Fruit fly (Drosophila melanogaster): Measurements from ENCODE around the gene CG13066.

CG13066 gene

dm6 chr3L:16309972-16310371 is 37.3 kb downstream of the CG13066 start (continued):
- TF ChIP-seq Vsx1 (GFP tag; optimal IDR thresholded peaks at IDR 0.05) (no peak), Ets65A (GFP tag) (no peak), CG10654 (GFP tag; optimal IDR thresholded peaks at IDR 0.05) (no peak), ranshi (GFP tag; IDR thresholded peaks at IDR 0.05) (0 out of 2 replicates have a peak, but pooled peaks have one; percentile 29), sr (GFP tag; IDR thresholded peaks at IDR 0.05) (no peak), CG18599 (GFP tag; optimal IDR thresholded peaks at IDR 0.05) (peak; percentile 42), CG43689 (GFP tag; IDR thresholded peaks at IDR 0.05) (no peak), CG17912 (GFP tag; optimal IDR thresholded peaks at IDR 0.05) (no peak), H2.0 (GFP tag; IDR thresholded peaks at IDR 0.05) (peak; percentile 49; the same call in 1 of the 2 replicates), CG9817 (tag; optimal IDR thresholded peaks at IDR 0.05) (peak; percentile 63), Dek (tag; optimal IDR thresholded peaks at IDR 0.05) (no peak), CrebB (tag; optimal IDR thresholded peaks at IDR 0.05) (no peak), ap (GFP tag; IDR thresholded peaks at IDR 0.05) (no peak), fd3F (GFP tag; optimal IDR thresholded peaks at IDR 0.05) (no peak), CG8388 (GFP tag; optimal IDR thresholded peaks at IDR 0.05) (no peak), wdn (GFP tag; IDR thresholded peaks at IDR 0.05) (peak; percentile 53; the same call in 1 of the 2 replicates), CG18011 (GFP tag; optimal IDR thresholded peaks at IDR 0.05) (no peak), CG3847 (GFP tag; IDR thresholded peaks at IDR 0.05) (peak; percentile 26; the same call in 1 of the 2 replicates), bcd (GFP tag; optimal IDR thresholded peaks at IDR 0.05) (no peak), btn (GFP tag; optimal IDR thresholded peaks at IDR 0.05) (no peak), CG18764 (GFP tag; optimal IDR thresholded peaks at IDR 0.05) (no peak), Dbx (GFP tag; IDR thresholded peaks at IDR 0.05) (peak; percentile 64), CG33557 (GFP tag; optimal IDR thresholded peaks at IDR 0.05) (no peak), so (GFP tag; IDR thresholded peaks at IDR 0.05) (no peak), Asciz (GFP tag; optimal IDR thresholded peaks at IDR 0.05) (no peak), sisA (GFP tag; IDR thresholded peaks at IDR 0.05) (peak; percentile 21; the same call in 1 of the 2 replicates), tna (GFP tag; IDR thresholded peaks at IDR 0.05; ENCODE audit: partially characterized antibody) (no peak), D19B (GFP tag; optimal IDR thresholded peaks at IDR 0.05) (no peak), CG2712 (tag; optimal IDR thresholded peaks at IDR 0.05) (no peak), gcm (GFP tag; optimal IDR thresholded peaks at IDR 0.05) (no peak), Tbp (GFP tag; optimal IDR thresholded peaks at IDR 0.05) (no peak), Lim3 (GFP tag; IDR thresholded peaks at IDR 0.05) (no peak), CG10267 (tag; optimal IDR thresholded peaks at IDR 0.05) (no peak), CG30020 (tag; optimal IDR thresholded peaks at IDR 0.05) (no peak), CG1832 (GFP tag; optimal IDR thresholded peaks at IDR 0.05) (no peak), ssp (GFP tag; IDR thresholded peaks at IDR 0.05) (no peak), Med (GFP tag) (peak; percentile 86), CG14014 (GFP tag; IDR thresholded peaks at IDR 0.05) (peak; percentile 37; the same call in 1 of the 2 replicates), CG16815 (GFP tag; optimal IDR thresholded peaks at IDR 0.05) (peak; percentile 14), HLHmδ (GFP tag; optimal IDR thresholded peaks at IDR 0.05) (no peak), CG11085 (GFP tag; IDR thresholded peaks at IDR 0.05) (no peak), CG10366 (GFP tag; IDR thresholded peaks at IDR 0.05) (0 out of 2 replicates have a peak, but pooled peaks have one; percentile 13), D19A (tag; optimal IDR thresholded peaks at IDR 0.05) (no peak), her (GFP tag; optimal IDR thresholded peaks at IDR 0.05) (peak; percentile 40), chif (GFP tag; optimal IDR thresholded peaks at IDR 0.05) (peak in 1 of 2 experiments; percentile 10), CG10321 (GFP tag; IDR thresholded peaks at IDR 0.05) (no peak), jumu (GFP tag; optimal IDR thresholded peaks at IDR 0.05) (peak; percentile 21), CG11247 (GFP tag; IDR thresholded peaks at IDR 0.05) (peak; percentile 49), wek (GFP tag; optimal IDR thresholded peaks at IDR 0.05) (no peak)
